Fruit fly (Drosophila melanogaster) whole organism, embryonic: ENCODE results near the gene Ets97D.
A peak's percentile ranks its signal among the peaks of the same experiment; 100 is the strongest.

Experiments used
- Blimp-1 ChIP-seq: fragments of 200-800 bp; sonication (Bioruptor generic); optimal IDR thresholded peaks from 3 replicates; lab custom pipeline; 2018; ENCODE audit warnings: missing biosample characterization, missing genetic modification characterization, mild to moderate bottlenecking, moderate library complexity, missing genetic modification reagents
- CG10267 ChIP-seq: fragments of 200-800 bp; sonication (Bioruptor generic); optimal IDR thresholded peaks from 2 replicates; lab custom pipeline; 2018; ENCODE audit warnings: missing biosample characterization, mild to moderate bottlenecking, missing genetic modification characterization, moderate library complexity
- CG10565 ChIP-seq: fragments of 200-800 bp; sonication (Bioruptor generic); optimal IDR thresholded peaks from 3 replicates; lab custom pipeline; 2016; ENCODE audit warnings: missing biosample characterization, mild to moderate bottlenecking, missing genetic modification characterization
- CG10654 ChIP-seq: fragments of 200-800 bp; sonication (Bioruptor generic); optimal IDR thresholded peaks from 2 replicates; lab custom pipeline; 2016; ENCODE audit warnings: missing biosample characterization, missing genetic modification characterization
- CG11398 ChIP-seq: fragments of 200-800 bp; sonication (Bioruptor generic); optimal IDR thresholded peaks from 2 replicates; lab custom pipeline; 2016; ENCODE audit warnings: missing biosample characterization, missing genetic modification characterization
- CG13894 ChIP-seq: fragments of 200-800 bp; sonication (Bioruptor generic); optimal IDR thresholded peaks from 3 replicates; lab custom pipeline; 2018; ENCODE audit warnings: missing biosample characterization, mild to moderate bottlenecking, missing genetic modification characterization, moderate library complexity
- CG14667 ChIP-seq: fragments of 200-800 bp; sonication (Bioruptor generic); IDR thresholded peaks from 2 replicates; pipeline ENCODE4 v1.3.6; 2022; ENCODE audit warnings: missing biosample characterization, missing genetic modification characterization
- CG1529 ChIP-seq: fragments of 200-800 bp; sonication (Bioruptor generic); optimal IDR thresholded peaks from 3 replicates; lab custom pipeline; 2018; ENCODE audit warnings: missing biosample characterization, missing genetic modification characterization
- CG1602 ChIP-seq: fragments of 200-800 bp; sonication (Bioruptor generic); optimal IDR thresholded peaks from 3 replicates; lab custom pipeline; 2016; ENCODE audit warnings: missing biosample characterization, missing genetic modification characterization
- CG17385 ChIP-seq: fragments of 200-800 bp; sonication (Bioruptor generic); optimal IDR thresholded peaks from 3 replicates; lab custom pipeline; 2018; ENCODE audit warnings: missing biosample characterization, mild to moderate bottlenecking, missing genetic modification characterization
- CG18476 ChIP-seq: fragments of 200-800 bp; sonication (Bioruptor generic); optimal IDR thresholded peaks from 2 replicates; lab custom pipeline; 2016; ENCODE audit warnings: missing biosample characterization, mild to moderate bottlenecking, missing genetic modification characterization
- CG31365 ChIP-seq: fragments of 200-800 bp; sonication (Bioruptor generic); optimal IDR thresholded peaks from 2 replicates; lab custom pipeline; 2018; ENCODE audit warnings: missing biosample characterization, mild to moderate bottlenecking, missing genetic modification characterization
- CG31441 ChIP-seq: fragments of 200-800 bp; sonication (Bioruptor generic); IDR thresholded peaks from 2 replicates; pipeline ENCODE4 v1.3.6; 2022; ENCODE audit warnings: missing biosample characterization, missing genetic modification characterization
- CG3407 ChIP-seq: fragments of 200-800 bp; sonication (Bioruptor generic); optimal IDR thresholded peaks from 2 replicates; lab custom pipeline; 2018; ENCODE audit warnings: missing biosample characterization, mild to moderate bottlenecking, missing genetic modification characterization
- CG6854 ChIP-seq: fragments of 200-800 bp; sonication (Bioruptor generic); optimal IDR thresholded peaks from 3 replicates; lab custom pipeline; 2017; ENCODE audit warnings: missing biosample characterization, mild to moderate bottlenecking, missing genetic modification characterization
- CG7556 ChIP-seq: fragments of 200-800 bp; sonication (Bioruptor generic); optimal IDR thresholded peaks from 2 replicates; lab custom pipeline; 2017; ENCODE audit warnings: missing biosample characterization, mild to moderate bottlenecking, missing genetic modification characterization
- CG7987 ChIP-seq: fragments of 200-800 bp; sonication (Bioruptor generic); optimal IDR thresholded peaks from 2 replicates; lab custom pipeline; 2018; ENCODE audit warnings: missing biosample characterization, mild to moderate bottlenecking, missing genetic modification characterization, moderate library complexity
- CG8290 ChIP-seq, 3 experiments: fragments of 200-800 bp; sonication (Bioruptor generic); optimal IDR thresholded peaks; 2 replicates each; lab custom pipeline; 2016 to 2019; ENCODE audit warnings: missing biosample characterization in 3 of 3, missing genetic modification characterization in 3 of 3, mild to moderate bottlenecking in 2 of 3, moderate library complexity in 1 of 3
- CG9609 ChIP-seq: fragments of 200-800 bp; sonication (Bioruptor generic); optimal IDR thresholded peaks from 3 replicates; lab custom pipeline; 2016; ENCODE audit warnings: missing biosample characterization, missing genetic modification characterization
- CG9797 ChIP-seq: fragments of 200-800 bp; sonication (Bioruptor generic); optimal IDR thresholded peaks from 3 replicates; lab custom pipeline; 2018; ENCODE audit warnings: missing biosample characterization, mild to moderate bottlenecking, missing genetic modification characterization
- CrebB ChIP-seq: fragments of 200-800 bp; sonication (Bioruptor generic); optimal IDR thresholded peaks from 3 replicates; lab custom pipeline; 2018; ENCODE audit warnings: missing biosample characterization, mild to moderate bottlenecking, missing genetic modification characterization
- E2f2 ChIP-seq: fragments of 200-800 bp; sonication (Bioruptor generic); IDR thresholded peaks from 2 replicates; pipeline ENCODE4 v1.3.6; 2022; ENCODE audit warnings: missing biosample characterization, missing genetic modification characterization
- Fer2 ChIP-seq: fragments of 200-800 bp; sonication (Bioruptor generic); optimal IDR thresholded peaks from 2 replicates; lab custom pipeline; 2018; ENCODE audit warnings: missing biosample characterization, mild to moderate bottlenecking, missing genetic modification characterization, moderate library complexity
- HHEX ChIP-seq: fragments of 200-800 bp; sonication (Bioruptor generic); optimal IDR thresholded peaks from 3 replicates; lab custom pipeline; 2017; ENCODE audit warnings: missing biosample characterization, mild to moderate bottlenecking, missing genetic modification characterization, missing genetic modification reagents
- Lpt ChIP-seq: fragments of >200 bp; optimal IDR thresholded peaks from 2 replicates; lab custom pipeline; 2018; ENCODE audit warnings: missing biosample characterization, missing genetic modification characterization
- Max ChIP-seq: fragments of 200-800 bp; sonication (Bioruptor generic); optimal IDR thresholded peaks from 2 replicates; lab custom pipeline; 2016; ENCODE audit warnings: missing biosample characterization, mild to moderate bottlenecking, missing genetic modification characterization
- Meics ChIP-seq: fragments of 200-800 bp; sonication (Bioruptor generic); optimal IDR thresholded peaks from 2 replicates; lab custom pipeline; 2017; ENCODE audit warnings: missing biosample characterization, mild to moderate bottlenecking, missing genetic modification characterization
- NFAT ChIP-seq: fragments of 200-800 bp; sonication (Bioruptor generic); IDR thresholded peaks from 2 replicates; pipeline ENCODE4 v1.3.6; 2022; ENCODE audit warnings: missing biosample characterization, missing genetic modification characterization
- Oaz ChIP-seq: fragments of 200-800 bp; sonication (Bioruptor generic); IDR thresholded peaks from 2 replicates; pipeline ENCODE4 v1.3.6; 2022; ENCODE audit warnings: missing biosample characterization, missing genetic modification characterization
- Opbp ChIP-seq: fragments of 200-800 bp; sonication (Bioruptor generic); IDR thresholded peaks from 3 replicates; pipeline ENCODE4 v1.3.6; 2022; ENCODE audit warnings: missing biosample characterization, missing genetic modification characterization; ENCODE audit not compliant: partially characterized antibody
- Optix ChIP-seq: fragments of 200-800 bp; sonication (Bioruptor generic); IDR thresholded peaks from 3 replicates; pipeline ENCODE4 v1.3.6; 2022; ENCODE audit warnings: missing biosample characterization, missing genetic modification characterization
- Ravus ChIP-seq: fragments of 200-800 bp; sonication (Bioruptor generic); IDR thresholded peaks from 2 replicates; pipeline ENCODE4 v1.3.6; 2022; ENCODE audit warnings: missing biosample characterization, missing genetic modification characterization
- Sin3A ChIP-seq: fragments of >200 bp; optimal IDR thresholded peaks from 2 replicates; lab custom pipeline; 2018
- ac ChIP-seq: fragments of 200-800 bp; sonication (Bioruptor generic); optimal IDR thresholded peaks from 3 replicates; lab custom pipeline; 2017; ENCODE audit warnings: missing biosample characterization, mild to moderate bottlenecking, missing genetic modification characterization
- az2 ChIP-seq: fragments of 200-800 bp; sonication (Bioruptor generic); optimal IDR thresholded peaks from 3 replicates; lab custom pipeline; 2016; ENCODE audit warnings: missing biosample characterization, missing genetic modification characterization
- cas ChIP-seq: fragments of 200-800 bp; sonication (Bioruptor generic); IDR thresholded peaks from 2 replicates; pipeline ENCODE4 v1.3.6; 2022; ENCODE audit warnings: missing biosample characterization, missing genetic modification characterization
- chm ChIP-seq: fragments of 200-800 bp; sonication (Bioruptor generic); IDR thresholded peaks from 2 replicates; pipeline ENCODE4 v1.3.6; 2022; ENCODE audit warnings: missing biosample characterization, missing genetic modification characterization
- dmrt99B ChIP-seq: fragments of 200-800 bp; sonication (Bioruptor generic); optimal IDR thresholded peaks from 2 replicates; lab custom pipeline; 2018; ENCODE audit warnings: missing biosample characterization, mild to moderate bottlenecking, missing genetic modification characterization, moderate library complexity
- ems ChIP-seq: fragments of 200-800 bp; sonication (Bioruptor generic); optimal IDR thresholded peaks from 3 replicates; lab custom pipeline; 2016; ENCODE audit warnings: missing biosample characterization, missing genetic modification characterization
- gce ChIP-seq: fragments of 200-800 bp; sonication (Bioruptor generic); IDR thresholded peaks from 3 replicates; pipeline ENCODE4 v1.3.6; 2022; ENCODE audit warnings: missing biosample characterization, missing genetic modification characterization
- hb ChIP-seq: fragments of 200-800 bp; sonication (Bioruptor generic); IDR thresholded peaks from 3 replicates; pipeline ENCODE4 v1.3.6; 2022; ENCODE audit warnings: missing biosample characterization, missing genetic modification characterization; ENCODE audit not compliant: partially characterized antibody
- hth ChIP-seq: fragments of >200 bp; optimal IDR thresholded peaks from 2 replicates; lab custom pipeline; 2017; ENCODE audit warnings: inconsistent platforms
- lmd ChIP-seq: fragments of 200-800 bp; sonication (Bioruptor generic); IDR thresholded peaks from 2 replicates; pipeline ENCODE4 v1.3.6; 2022; ENCODE audit warnings: missing biosample characterization, missing genetic modification characterization
- so ChIP-seq: fragments of 200-800 bp; sonication (Bioruptor generic); IDR thresholded peaks from 3 replicates; pipeline ENCODE4 v1.3.6; 2022; ENCODE audit warnings: missing biosample characterization, missing genetic modification characterization
- sob ChIP-seq: fragments of 200-800 bp; sonication (Bioruptor generic); IDR thresholded peaks from 2 replicates; pipeline ENCODE4 v1.3.6; 2022; ENCODE audit warnings: missing biosample characterization, missing genetic modification characterization
- ssp ChIP-seq: fragments of 200-800 bp; sonication (Bioruptor generic); IDR thresholded peaks from 2 replicates; pipeline ENCODE4 v1.3.6; 2022; ENCODE audit warnings: missing biosample characterization, missing genetic modification characterization
- tna ChIP-seq: fragments of 200-800 bp; sonication (Bioruptor generic); IDR thresholded peaks from 2 replicates; pipeline ENCODE4 v1.3.6; 2022; ENCODE audit warnings: missing biosample characterization, missing genetic modification characterization; ENCODE audit not compliant: partially characterized antibody
- twi ChIP-seq: fragments of 200-800 bp; optimal IDR thresholded peaks from 2 replicates; lab custom pipeline; 2019; ENCODE audit warnings: missing biosample characterization, mild to moderate bottlenecking, missing genetic modification characterization, moderate library complexity
- wek ChIP-seq: fragments of 200-800 bp; sonication (Bioruptor generic); optimal IDR thresholded peaks from 3 replicates; lab custom pipeline; 2018; ENCODE audit warnings: missing biosample characterization, mild to moderate bottlenecking, missing genetic modification characterization, moderate library complexity
- zen2 ChIP-seq: fragments of 200-800 bp; sonication (Bioruptor generic); IDR thresholded peaks from 3 replicates; pipeline ENCODE4 v1.3.6; 2022; ENCODE audit warnings: missing biosample characterization, missing genetic modification characterization; ENCODE audit not compliant: partially characterized antibody

The Ets97D gene

dm6 chr3R:26954020-26954672, 41.5 kb upstream of the Ets97D start (continued):
- TF ChIP-seq HHEX (peak; percentile 73), hb (GFP tag; lab: Robert Waterston, UW) (no peak), twi (tag; lab: Kevin White, UChicago) (no peak), CG7987 (peak; percentile 13), wek (GFP tag; lab: Kevin White, UChicago) (no peak), CG10267 (peak; percentile 73), ac (no peak), CG6854 (peak; percentile 29), CG7556 (GFP tag; lab: Kevin White, UChicago) (peak; percentile 65), cas (peak; percentile 47; the same call in 1 of the 2 replicates), CG1602 (GFP tag; lab: Kevin White, UChicago) (peak; percentile 76), dmrt99B (peak; percentile 88), Meics (GFP tag; lab: Kevin White, UChicago) (peak; percentile 69), Optix (GFP tag; lab: Robert Waterston, UW) (0 out of 3 replicates have a peak, but pooled peaks have one; percentile 36), lmd (GFP tag; lab: Robert Waterston, UW) (peak; percentile 78), gce (GFP tag; lab: Robert Waterston, UW) (peak; percentile 32; the same call in 1 of the 3 replicates), Ravus (GFP tag; lab: Robert Waterston, UW) (peak; percentile 39), CG9797 (GFP tag; lab: Kevin White, UChicago) (peak; percentile 11), CG13894 (tag; lab: Kevin White, UChicago) (no peak), Fer2 (tag; lab: Kevin White, UChicago) (no peak), CG14667 (peak; percentile 83), CG18476 (peak; percentile 32), Lpt (no peak), Blimp-1 (GFP tag; lab: Kevin White, UChicago) (peak; percentile 83), sob (GFP tag; lab: Robert Waterston, UW) (peak; percentile 74), CG17385 (GFP tag; lab: Kevin White, UChicago) (peak; percentile 67), Oaz (peak; percentile 54; the same call in 1 of the 2 replicates), CG8290 (GFP tag; optimal IDR thresholded peaks at IDR 0.05; lab: Kevin White, UChicago) (peak; percentile 42), CG8290 (tag; optimal IDR thresholded peaks at IDR 0.05; lab: Kevin White, UChicago) (peak; percentile 42 to 45), CG31441 (GFP tag; lab: Robert Waterston, UW) (peak; percentile 81), CG3407 (GFP tag; lab: Kevin White, UChicago) (peak; percentile 64), tna (GFP tag; lab: Robert Waterston, UW) (no peak), Sin3A (lab: Kevin White, UChicago) (no peak), Max (GFP tag; lab: Kevin White, UChicago) (peak; percentile 16), ems (GFP tag; lab: Kevin White, UChicago) (no peak), hth (no peak), CG11398 (no peak), CG31365 (tag; lab: Kevin White, UChicago) (no peak), CG1529 (peak; percentile 49), NFAT (GFP tag; lab: Robert Waterston, UW) (no peak), E2f2 (GFP tag; lab: Robert Waterston, UW) (peak; percentile 62), chm (GFP tag; lab: Robert Waterston, UW) (no peak), CG10565 (GFP tag; lab: Kevin White, UChicago) (no peak), so (GFP tag; lab: Robert Waterston, UW) (peak; percentile 79; the same call in 2 of the 3 replicates), CG10654 (GFP tag; lab: Kevin White, UChicago) (peak; percentile 43), zen2 (GFP tag; lab: Robert Waterston, UW) (no peak), CG9609 (no peak), CrebB (tag; lab: Kevin White, UChicago) (no peak), az2 (GFP tag; lab: Kevin White, UChicago) (peak; percentile 75), ssp (GFP tag; lab: Robert Waterston, UW) (peak; percentile 78), Opbp (no peak)
